Worm (Caenorhabditis elegans) whole organism, young adult: ENCODE data around the gene K04C2.8.
A peak's percentile ranks its signal among the peaks of the same experiment; 100 is the strongest.

ENCODE experiments used
- C17E4.6 ChIP-seq: fragments of 200-800 bp; sonication (Bioruptor generic); IDR thresholded peaks from 2 replicates; pipeline ENCODE4 v1.3.6; 2022; ENCODE audit warnings: missing genetic modification reagents, missing genetic modification characterization, missing compliant biosample characterization
- D2030.7 ChIP-seq: fragments of 200-800 bp; sonication (Bioruptor generic); IDR thresholded peaks from 2 replicates; pipeline ENCODE4 v1.3.6; 2022; ENCODE audit warnings: missing genetic modification reagents, missing genetic modification characterization, missing compliant biosample characterization
- F10E7.11 ChIP-seq: sonication (generic microtip); optimal IDR thresholded peaks from 2 replicates; lab custom pipeline; 2017; ENCODE audit warnings: mild to moderate bottlenecking, missing genetic modification characterization, moderate library complexity, missing compliant biosample characterization
- F22D6.2 ChIP-seq: sonication (generic microtip); optimal IDR thresholded peaks from 2 replicates; lab custom pipeline; 2016; ENCODE audit warnings: mild to moderate bottlenecking, missing genetic modification characterization, missing compliant biosample characterization
- F23B12.7 ChIP-seq: sonication (generic microtip); optimal IDR thresholded peaks from 2 replicates; lab custom pipeline; 2017; ENCODE audit warnings: missing genetic modification characterization, mild to moderate bottlenecking, missing compliant biosample characterization, antibody characterized with exemption, moderate library complexity; ENCODE audit not compliant: insufficient read depth
- F33H1.4 ChIP-seq: fragments of 200-800 bp; sonication (Bioruptor generic); IDR thresholded peaks from 2 replicates; pipeline ENCODE4 v1.3.6; 2022; ENCODE audit warnings: missing genetic modification reagents, missing genetic modification characterization, missing compliant biosample characterization
- F39B2.1 ChIP-seq: fragments of 200-800 bp; sonication (Bioruptor generic); IDR thresholded peaks from 2 replicates; pipeline ENCODE4 v1.3.6; 2022; ENCODE audit warnings: missing genetic modification reagents, missing genetic modification characterization, missing compliant biosample characterization
- F55B11.4 ChIP-seq: sonication (generic microtip); optimal IDR thresholded peaks from 2 replicates; lab custom pipeline; 2016; ENCODE audit warnings: missing compliant biosample characterization, missing genetic modification characterization, borderline replicate concordance; ENCODE audit not compliant: insufficient read depth
- F57C9.4 ChIP-seq: sonication (generic microtip); optimal IDR thresholded peaks from 2 replicates; lab custom pipeline; 2017; ENCODE audit warnings: mild to moderate bottlenecking, missing genetic modification characterization, missing compliant biosample characterization
- T07F8.4 ChIP-seq: sonication (generic microtip); optimal IDR thresholded peaks from 2 replicates; lab custom pipeline; 2016; ENCODE audit warnings: mild to moderate bottlenecking, missing genetic modification characterization, moderate library complexity, missing compliant biosample characterization
- Y53G8AR.9 ChIP-seq: fragments of 200-800 bp; sonication (Bioruptor generic); conservative IDR thresholded peaks from 2 replicates; pipeline ENCODE4 v1.3.6; 2022; ENCODE audit warnings: missing genetic modification reagents, missing genetic modification characterization, missing compliant biosample characterization
- Y67H2A.10 ChIP-seq: fragments of 200-800 bp; sonication (Bioruptor generic); conservative IDR thresholded peaks from 2 replicates; pipeline ENCODE4 v1.3.6; 2022; ENCODE audit warnings: missing genetic modification reagents, missing genetic modification characterization, missing compliant biosample characterization
- Y95B8A.8 ChIP-seq: fragments of 200-800 bp; sonication (Bioruptor generic); IDR thresholded peaks from 2 replicates; pipeline ENCODE4 v1.3.6; 2022; ENCODE audit warnings: missing genetic modification reagents, missing genetic modification characterization, missing compliant biosample characterization
- ZK185.1 ChIP-seq: sonication (generic microtip); optimal IDR thresholded peaks from 2 replicates; lab custom pipeline; 2016; ENCODE audit warnings: mild to moderate bottlenecking, missing genetic modification characterization, missing compliant biosample characterization; ENCODE audit not compliant: poor library complexity, severe bottlenecking
- akir-1 ChIP-seq: fragments of 200-800 bp; sonication (Bioruptor generic); optimal IDR thresholded peaks from 2 replicates; lab custom pipeline; 2018; ENCODE audit warnings: mild to moderate bottlenecking, missing genetic modification characterization, moderate library complexity, missing compliant biosample characterization
- aptf-2 ChIP-seq: fragments of 200-800 bp; sonication (Bioruptor generic); conservative IDR thresholded peaks from 2 replicates; pipeline ENCODE4 v1.3.6; 2022; ENCODE audit warnings: missing genetic modification reagents, missing genetic modification characterization, missing compliant biosample characterization
- attf-3 ChIP-seq: fragments of 200-800 bp; sonication (Bioruptor generic); conservative IDR thresholded peaks from 2 replicates; pipeline ENCODE4 v1.3.6; 2022; ENCODE audit warnings: missing genetic modification reagents, missing genetic modification characterization, missing compliant biosample characterization
- bed-1 ChIP-seq: fragments of 200-800 bp; sonication (Bioruptor generic); IDR thresholded peaks from 2 replicates; pipeline ENCODE4 v1.3.6; 2022; ENCODE audit warnings: missing genetic modification reagents, missing genetic modification characterization, missing compliant biosample characterization
- bed-2 ChIP-seq: fragments of 200-800 bp; sonication (Bioruptor generic); IDR thresholded peaks from 2 replicates; pipeline ENCODE4 v1.3.6; 2022; ENCODE audit warnings: missing genetic modification reagents, missing genetic modification characterization, missing compliant biosample characterization
- ccch-3 ChIP-seq: fragments of 200-800 bp; sonication (Bioruptor generic); optimal IDR thresholded peaks from 2 replicates; lab custom pipeline; 2018; ENCODE audit warnings: mild to moderate bottlenecking, missing genetic modification characterization, missing compliant biosample characterization
- cebp-2 ChIP-seq: fragments of 200-800 bp; sonication (Bioruptor generic); IDR thresholded peaks from 2 replicates; pipeline ENCODE4 v1.3.6; 2022; ENCODE audit warnings: missing genetic modification characterization, missing compliant biosample characterization
- ceh-79 ChIP-seq: sonication (generic microtip); optimal IDR thresholded peaks from 2 replicates; lab custom pipeline; 2017; ENCODE audit warnings: mild to moderate bottlenecking, missing genetic modification characterization, missing compliant biosample characterization
- ceh-91 ChIP-seq: fragments of 200-800 bp; sonication (Bioruptor generic); IDR thresholded peaks from 2 replicates; pipeline ENCODE4 v1.3.6; 2022; ENCODE audit warnings: missing genetic modification reagents, missing genetic modification characterization, missing compliant biosample characterization
- egl-18 ChIP-seq: fragments of 200-800 bp; sonication (Bioruptor generic); IDR thresholded peaks from 2 replicates; pipeline ENCODE4 v1.3.6; 2022; ENCODE audit warnings: missing genetic modification reagents, missing genetic modification characterization, missing compliant biosample characterization
- ekl-4 ChIP-seq: fragments of 200-800 bp; sonication (Bioruptor generic); IDR thresholded peaks from 2 replicates; pipeline ENCODE4 v1.3.6; 2022; ENCODE audit warnings: missing genetic modification reagents, missing genetic modification characterization, missing compliant biosample characterization
- hlh-26 ChIP-seq: fragments of 200-800 bp; sonication (Bioruptor generic); conservative IDR thresholded peaks from 2 replicates; pipeline ENCODE4 v1.3.6; 2022; ENCODE audit warnings: missing genetic modification reagents, missing genetic modification characterization, missing compliant biosample characterization
- hrde-1 ChIP-seq: sonication (generic microtip); optimal IDR thresholded peaks from 2 replicates; lab custom pipeline; 2016; ENCODE audit warnings: missing genetic modification characterization, mild to moderate bottlenecking, missing compliant biosample characterization, moderate library complexity, missing genotype, missing genetic modification reagents, borderline replicate concordance
- let-526 ChIP-seq: fragments of 200-800 bp; sonication (Bioruptor generic); IDR thresholded peaks from 2 replicates; pipeline ENCODE4 v1.3.6; 2022; ENCODE audit warnings: missing genetic modification reagents, missing genetic modification characterization, missing compliant biosample characterization
- let-607 ChIP-seq, 2 experiments: fragments of 200-800 bp in 1 of 2; sonication (Bioruptor generic) in 1 of 2; sonication (generic microtip) in 1 of 2; optimal IDR thresholded peaks; 2 replicates each; lab custom pipeline; 2016 to 2018; ENCODE audit warnings: mild to moderate bottlenecking in 2 of 2, missing compliant biosample characterization in 2 of 2, missing genetic modification characterization in 2 of 2, moderate library complexity in 2 of 2, missing genotype in 1 of 2
- lin-35 ChIP-seq, 3 experiments: fragments of 150-350 bp in 2 of 3; sonication (generic microtip) in 1 of 3; optimal IDR thresholded peaks; 2 replicates each; lab custom pipeline; 2014 to 2018; ENCODE audit warnings: missing biosample characterization in 3 of 3, missing genetic modification characterization in 3 of 3, missing genetic modification reagents in 3 of 3
- lsl-1 ChIP-seq: fragments of 200-800 bp; sonication (Bioruptor generic); optimal IDR thresholded peaks from 2 replicates; lab custom pipeline; 2018; ENCODE audit warnings: mild to moderate bottlenecking, missing genetic modification characterization, moderate library complexity, missing compliant biosample characterization
- madf-8 ChIP-seq: fragments of 200-800 bp; sonication (Bioruptor generic); conservative IDR thresholded peaks from 2 replicates; pipeline ENCODE4 v1.3.6; 2022; ENCODE audit warnings: missing genetic modification reagents, missing genetic modification characterization, missing compliant biosample characterization
- mel-28 ChIP-seq: sonication (generic microtip); optimal IDR thresholded peaks from 2 replicates; lab custom pipeline; 2016; ENCODE audit warnings: borderline replicate concordance, mild to moderate bottlenecking, missing genetic modification characterization, missing compliant biosample characterization
- mes-4 ChIP-seq: sonication (generic microtip); optimal IDR thresholded peaks from 2 replicates; lab custom pipeline; 2016; ENCODE audit warnings: missing genotype, missing genetic modification characterization, missing compliant biosample characterization
- mxl-1 ChIP-seq: sonication (generic microtip); optimal IDR thresholded peaks from 2 replicates; lab custom pipeline; 2016; ENCODE audit warnings: missing genetic modification characterization, missing compliant biosample characterization
- nfya-2 ChIP-seq: fragments of 200-800 bp; sonication (Bioruptor generic); IDR thresholded peaks from 2 replicates; pipeline ENCODE4 v1.3.6; 2022; ENCODE audit warnings: missing genetic modification reagents, missing genetic modification characterization, missing compliant biosample characterization
- nhr-179 ChIP-seq: sonication (generic microtip); optimal IDR thresholded peaks from 2 replicates; lab custom pipeline; 2016; ENCODE audit warnings: mild to moderate bottlenecking, missing genetic modification characterization, missing compliant biosample characterization
- nhr-90 ChIP-seq: sonication (generic microtip); optimal IDR thresholded peaks from 2 replicates; lab custom pipeline; 2016; ENCODE audit warnings: missing genotype, mild to moderate bottlenecking, missing genetic modification characterization, missing compliant biosample characterization
- repo-1 ChIP-seq: sonication (generic microtip); optimal IDR thresholded peaks from 2 replicates; lab custom pipeline; 2017; ENCODE audit warnings: mild to moderate bottlenecking, missing genetic modification characterization, missing compliant biosample characterization
- sdz-38 ChIP-seq: sonication (generic microtip); optimal IDR thresholded peaks from 2 replicates; lab custom pipeline; 2016; ENCODE audit warnings: missing genotype, missing genetic modification characterization, missing compliant biosample characterization
- snpc-1.1 ChIP-seq: sonication (generic microtip); optimal IDR thresholded peaks from 2 replicates; lab custom pipeline; 2017; ENCODE audit warnings: missing genetic modification characterization, mild to moderate bottlenecking, missing compliant biosample characterization, antibody characterized with exemption, moderate library complexity, missing genotype, missing genetic modification reagents; ENCODE audit not compliant: insufficient read depth
- sptf-2 ChIP-seq: fragments of 200-800 bp; sonication (Bioruptor generic); optimal IDR thresholded peaks from 2 replicates; lab custom pipeline; 2018; ENCODE audit warnings: mild to moderate bottlenecking, missing genetic modification characterization, missing compliant biosample characterization
- tbx-9 ChIP-seq: sonication (generic microtip); optimal IDR thresholded peaks from 2 replicates; lab custom pipeline; 2016; ENCODE audit warnings: borderline replicate concordance, missing genetic modification characterization, inconsistent platforms, missing compliant biosample characterization
- unc-130 ChIP-seq: sonication (generic microtip); optimal IDR thresholded peaks from 2 replicates; lab custom pipeline; 2016; ENCODE audit warnings: missing genetic modification reagents, missing genetic modification characterization, missing compliant biosample characterization
- xnd-1 ChIP-seq: sonication (generic microtip); optimal IDR thresholded peaks from 2 replicates; lab custom pipeline; 2016; ENCODE audit warnings: missing genotype, missing genetic modification reagents, missing genetic modification characterization, missing compliant biosample characterization
- ztf-18 ChIP-seq: sonication (generic microtip); optimal IDR thresholded peaks from 2 replicates; lab custom pipeline; 2016; ENCODE audit warnings: missing genotype, mild to moderate bottlenecking, missing genetic modification characterization, missing compliant biosample characterization
- ztf-26 ChIP-seq: sonication (generic microtip); optimal IDR thresholded peaks from 2 replicates; lab custom pipeline; 2017; ENCODE audit warnings: missing genetic modification characterization, missing compliant biosample characterization
- ztf-28 ChIP-seq: fragments of 200-800 bp; sonication (Bioruptor generic); IDR thresholded peaks from 2 replicates; pipeline ENCODE4 v1.3.6; 2022; ENCODE audit warnings: missing genetic modification reagents, missing genetic modification characterization, missing compliant biosample characterization
- ztf-6 ChIP-seq: fragments of 200-800 bp; sonication (Bioruptor generic); IDR thresholded peaks from 2 replicates; pipeline ENCODE4 v1.3.6; 2022; ENCODE audit warnings: missing genetic modification reagents, missing genetic modification characterization, missing compliant biosample characterization

The K04C2.8 gene

DNA sequence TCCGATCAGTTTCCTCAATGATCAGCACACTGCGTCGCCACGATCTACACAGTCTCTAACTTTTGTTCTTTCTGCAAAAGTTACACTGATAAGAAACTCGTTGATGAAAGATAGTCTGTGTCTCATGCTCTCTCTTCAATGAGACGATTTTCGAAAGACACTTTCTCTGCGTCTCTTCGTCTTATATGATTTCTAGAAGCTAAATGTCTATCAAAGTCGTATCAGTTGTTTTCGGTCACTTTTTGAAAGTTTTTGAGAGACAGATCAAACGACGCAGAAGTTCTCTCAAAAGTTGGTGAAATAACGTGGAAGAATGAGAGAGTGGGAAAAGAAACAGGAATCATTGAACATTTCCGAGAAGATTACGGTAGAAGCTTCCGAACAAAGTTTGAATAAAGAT is 25.1 kb downstream of the K04C2.8 start (continued):
- no peak for TF ChIP-seq ceh-91 (GFP tag; lab: Robert Waterston, UW)
- no peak for TF ChIP-seq hrde-1
- TF ChIP-seq ztf-28: no peak
- TF ChIP-seq mxl-1 (tag; lab: Kevin White, UChicago): no peak
- TF ChIP-seq F33H1.4 (GFP tag; lab: Robert Waterston, UW): no peak
- TF ChIP-seq sptf-2 (GFP tag; lab: Kevin White, UChicago): no peak
- no peak for TF ChIP-seq T07F8.4
- TF ChIP-seq mel-28 (tag; lab: Kevin White, UChicago): no peak
- TF ChIP-seq tbx-9 (tag; lab: Kevin White, UChicago): no peak
- TF ChIP-seq hlh-26 (GFP tag; lab: Robert Waterston, UW): no peak
- TF ChIP-seq unc-130 (GFP tag; lab: Kevin White, UChicago): no peak
- TF ChIP-seq bed-2 (GFP tag; lab: Robert Waterston, UW): no peak
- no peak for TF ChIP-seq lsl-1 (GFP tag; lab: Kevin White, UChicago)
- no peak for TF ChIP-seq madf-8 (GFP tag; lab: Robert Waterston, UW)
- TF ChIP-seq F39B2.1 (GFP tag; lab: Robert Waterston, UW): no peak
- no peak for TF ChIP-seq nhr-179 (tag; lab: Kevin White, UChicago)
- no peak for TF ChIP-seq attf-3
- TF ChIP-seq F10E7.11 (tag; lab: Kevin White, UChicago): no peak
- peak; percentile 31 for TF ChIP-seq ztf-26 (tag; lab: Kevin White, UChicago)
- no peak for TF ChIP-seq ZK185.1 (tag; lab: Kevin White, UChicago)
- TF ChIP-seq akir-1 (GFP tag; lab: Kevin White, UChicago): no peak
- TF ChIP-seq ztf-6 (GFP tag; lab: Robert Waterston, UW): no peak
- TF ChIP-seq bed-1 (GFP tag; lab: Robert Waterston, UW): no peak
- TF ChIP-seq ekl-4 (GFP tag; lab: Robert Waterston, UW): no peak
- TF ChIP-seq aptf-2: no peak
- no peak for TF ChIP-seq Y67H2A.10 (GFP tag; lab: Robert Waterston, UW)
- TF ChIP-seq let-607 (tag; optimal IDR thresholded peaks at IDR 0.05; lab: Kevin White, UChicago): no peak
- TF ChIP-seq snpc-1.1 (tag; lab: Kevin White, UChicago): no peak
- no peak for TF ChIP-seq mes-4 (tag; lab: Kevin White, UChicago)
- TF ChIP-seq let-526: no peak
- no peak for TF ChIP-seq repo-1 (tag; lab: Kevin White, UChicago)
- no peak for TF ChIP-seq Y53G8AR.9
- no peak for TF ChIP-seq F22D6.2 (tag; lab: Kevin White, UChicago)
- TF ChIP-seq C17E4.6 (GFP tag; lab: Robert Waterston, UW): no peak
- no peak for TF ChIP-seq nhr-90 (tag; lab: Kevin White, UChicago)
- no peak for TF ChIP-seq lin-35 (GFP tag; optimal IDR thresholded peaks at IDR 0.05; lab: Kevin White, UChicago)
- no peak for TF ChIP-seq F23B12.7 (tag; lab: Kevin White, UChicago)
- no peak for TF ChIP-seq egl-18 (GFP tag; lab: Robert Waterston, UW)
- no peak for TF ChIP-seq F55B11.4
- TF ChIP-seq ztf-18 (tag; lab: Kevin White, UChicago): no peak
- TF ChIP-seq nfya-2 (GFP tag; lab: Robert Waterston, UW): no peak
- no peak for TF ChIP-seq Y95B8A.8 (GFP tag; lab: Robert Waterston, UW)
- no peak for TF ChIP-seq ceh-79 (tag; lab: Kevin White, UChicago)
- TF ChIP-seq F57C9.4 (tag; lab: Kevin White, UChicago): no peak
- TF ChIP-seq xnd-1 (tag; lab: Kevin White, UChicago): no peak
- no peak for TF ChIP-seq ccch-3 (GFP tag; lab: Kevin White, UChicago)
- TF ChIP-seq D2030.7 (GFP tag; lab: Robert Waterston, UW): no peak
- no peak for TF ChIP-seq sdz-38 (tag; lab: Kevin White, UChicago)
- TF ChIP-seq cebp-2 (GFP tag; lab: Robert Waterston, UW): no peak
